Fruit fly (Drosophila melanogaster): ENCODE measurements around the gene CG34116.

dm6 chr3L:19845907-19846301 lies 40.1 kb upstream of the CG34116 start:
- TF ChIP-seq CG8478 (optimal IDR thresholded peaks at IDR 0.05) (no peak), CTCF (optimal IDR thresholded peaks at IDR 0.05) (no peak)

All from S2 (cell line).